Worm (Caenorhabditis elegans) whole organism, young adult: ENCODE results near the gene C01G10.4.

Experiments used
- Y95B8A.8 ChIP-seq: fragments of 200-800 bp; sonication (Bioruptor generic); IDR thresholded peaks from 2 replicates; pipeline ENCODE4 v1.3.6; 2022; ENCODE audit warnings: missing genetic modification reagents, missing genetic modification characterization, missing compliant biosample characterization
- ama-1 ChIP-seq, 3 experiments: fragments of 150-350 bp in 1 of 3; sonication (generic microtip) in 2 of 3; optimal IDR thresholded peaks; 2 replicates each; lab custom pipeline; 2014 to 2018; ENCODE audit warnings: missing biosample characterization in 2 of 3, missing genetic modification characterization in 2 of 3, missing genetic modification reagents in 2 of 3
- bed-1 ChIP-seq: fragments of 200-800 bp; sonication (Bioruptor generic); IDR thresholded peaks from 2 replicates; pipeline ENCODE4 v1.3.6; 2022; ENCODE audit warnings: missing genetic modification reagents, missing genetic modification characterization, missing compliant biosample characterization
- cebp-1 ChIP-seq, 2 experiments: fragments of 200-800 bp in 1 of 2; sonication (Bioruptor generic) in 1 of 2; sonication (generic microtip) in 1 of 2; IDR thresholded peaks in 1 of 2; optimal IDR thresholded peaks in 1 of 2; 2 replicates each; pipeline versions ENCODE4 v1.3.6 to Lab custom; 2017 to 2022; ENCODE audit warnings: missing compliant biosample characterization in 2 of 2, missing genetic modification characterization in 2 of 2, mild to moderate bottlenecking in 1 of 2, missing genetic modification reagents in 1 of 2, moderate library complexity in 1 of 2
- mxl-1 ChIP-seq: sonication (generic microtip); optimal IDR thresholded peaks from 2 replicates; lab custom pipeline; 2016; ENCODE audit warnings: missing genetic modification characterization, missing compliant biosample characterization
- nfya-1 ChIP-seq: sonication (generic microtip); optimal IDR thresholded peaks from 2 replicates; lab custom pipeline; 2017; ENCODE audit warnings: antibody characterized with exemption, missing compliant biosample characterization, missing genetic modification characterization, borderline replicate concordance; ENCODE audit not compliant: insufficient read depth
- rcor-1 ChIP-seq: fragments of 200-800 bp; sonication (Bioruptor generic); IDR thresholded peaks from 2 replicates; pipeline ENCODE4 v1.3.6; 2022; ENCODE audit warnings: missing genetic modification reagents, missing genetic modification characterization, missing compliant biosample characterization
- unc-130 ChIP-seq: sonication (generic microtip); optimal IDR thresholded peaks from 2 replicates; lab custom pipeline; 2016; ENCODE audit warnings: missing genetic modification reagents, missing genetic modification characterization, missing compliant biosample characterization
- unc-62 ChIP-seq: fragments of 150-350 bp; optimal IDR thresholded peaks from 2 replicates; lab custom pipeline; 2014; ENCODE audit warnings: missing biosample characterization, missing genetic modification reagents, missing genetic modification characterization
- ztf-25 ChIP-seq: fragments of 200-800 bp; sonication (Bioruptor generic); IDR thresholded peaks from 2 replicates; pipeline ENCODE4 v1.3.6; 2022; ENCODE audit warnings: missing genetic modification reagents, missing genetic modification characterization, missing compliant biosample characterization

DNA sequence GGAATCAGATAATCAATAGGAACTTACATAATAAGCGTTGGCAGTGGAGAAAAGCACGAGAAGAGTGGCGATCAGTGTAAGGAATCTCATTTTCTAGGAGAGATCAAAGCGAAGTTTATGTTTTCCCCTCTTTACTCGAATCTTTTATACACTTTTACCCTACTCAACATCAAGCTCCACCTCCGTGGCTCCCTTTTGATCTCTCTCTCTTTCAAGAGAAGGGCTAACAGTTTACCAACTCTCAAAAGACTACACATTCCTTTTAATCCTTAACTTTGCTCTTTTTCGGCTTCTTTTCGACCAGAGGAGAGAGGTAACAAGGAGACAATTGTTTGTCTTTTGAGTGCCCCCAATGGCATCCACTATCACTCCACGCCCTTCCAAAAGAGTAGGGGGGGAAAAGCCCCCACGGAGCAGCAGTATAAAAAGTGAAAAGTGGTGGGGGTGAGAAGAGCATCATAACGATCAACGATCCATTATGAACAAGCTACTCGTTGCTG lies 2.3 kb upstream of the C01G10.4 start, which contains the start of the genes C01G10.15 and C01G10.6:
- no peak for TF ChIP-seq bed-1 (GFP tag; lab: Robert Waterston, UW)
- TF ChIP-seq ama-1 (optimal IDR thresholded peaks at IDR 0.05; lab: Kevin White, UChicago) = no peak
- no peak for TF ChIP-seq ama-1 (GFP tag; optimal IDR thresholded peaks at IDR 0.05; lab: Kevin White, UChicago)
- no peak for TF ChIP-seq ztf-25
- TF ChIP-seq nfya-1 (tag; lab: Kevin White, UChicago) = no peak
- no peak for TF ChIP-seq unc-130 (GFP tag; lab: Kevin White, UChicago)
- TF ChIP-seq cebp-1 (GFP tag; IDR thresholded peaks at IDR 0.05; lab: Robert Waterston, UW) = no peak
- TF ChIP-seq cebp-1 (tag; optimal IDR thresholded peaks at IDR 0.05; lab: Kevin White, UChicago) = no peak
- TF ChIP-seq Y95B8A.8 = no peak
- TF ChIP-seq unc-62 (GFP tag; lab: Kevin White, UChicago) = no peak
- no peak for TF ChIP-seq rcor-1 (GFP tag; lab: Robert Waterston, UW)
- no peak for TF ChIP-seq mxl-1
